Worm (Caenorhabditis elegans) whole organism, L4/young adult: ENCODE data around the gene R193.6.

Experiments used
- W03F9.2 ChIP-seq: fragments of 150-350 bp; optimal IDR thresholded peaks from 2 replicates; lab custom pipeline; 2014; ENCODE audit warnings: missing biosample characterization, missing genetic modification characterization
- dao-5 ChIP-seq: sonication (generic microtip); optimal IDR thresholded peaks from 2 replicates; lab custom pipeline; 2016; ENCODE audit warnings: missing genotype, missing genetic modification characterization, moderate library complexity, missing compliant biosample characterization
- him-1 ChIP-seq: sonication (generic microtip); optimal IDR thresholded peaks from 2 replicates; lab custom pipeline; 2016; ENCODE audit warnings: missing genotype, missing genetic modification reagents, missing genetic modification characterization, missing compliant biosample characterization

R193.6 gene

DNA sequence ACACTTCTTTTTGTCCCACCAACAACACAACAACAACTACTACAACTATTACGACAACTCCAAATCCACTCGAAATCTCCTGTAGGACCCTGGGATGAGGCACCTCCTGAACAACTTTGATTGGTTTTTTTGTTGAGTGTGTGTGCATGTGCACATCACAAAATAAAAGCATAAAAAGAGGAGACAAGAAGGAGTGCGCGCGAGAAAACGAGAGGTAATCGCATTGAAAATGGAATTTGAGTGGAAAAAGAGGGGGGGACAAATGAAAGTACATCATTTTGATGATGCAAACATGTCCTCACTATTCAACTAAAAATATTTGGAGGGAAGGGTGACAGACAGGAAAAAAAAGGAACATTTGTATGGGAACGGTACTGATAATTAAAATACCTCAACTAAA lies 36.9 kb downstream of the R193.6 start:
- TF ChIP-seq W03F9.2 (tag; lab: Kevin White, UChicago) (no peak), dao-5 (tag; lab: Kevin White, UChicago) (no peak), him-1 (tag; lab: Kevin White, UChicago) (no peak)

DNA sequence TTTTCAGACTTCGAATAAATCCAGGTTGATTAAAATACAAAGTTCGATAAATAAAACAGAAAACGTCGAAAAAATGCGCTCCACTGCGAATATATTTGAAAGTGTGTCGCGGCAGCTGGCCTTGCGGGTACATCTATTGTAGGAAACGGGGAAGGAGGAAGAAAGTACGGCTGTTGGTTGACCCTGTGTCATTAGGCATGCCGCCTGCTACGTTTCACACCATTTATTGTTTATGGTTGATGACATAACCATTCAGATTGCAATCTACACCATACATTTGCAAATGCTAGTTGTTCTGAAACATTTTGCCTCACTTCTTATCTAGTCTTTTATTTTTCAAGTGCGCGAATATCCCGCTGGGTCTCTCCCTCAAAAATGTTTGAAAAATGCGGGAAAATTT lies 43.0 kb downstream of the R193.6 start, which contains the start of gene T13G4.4:
TSS of gene T13G4.4 (minus strand) at position 97 of the 400 bp plus-strand sequence.
- TF ChIP-seq dao-5 (tag; lab: Kevin White, UChicago) (no peak), W03F9.2 (tag; lab: Kevin White, UChicago) (no peak), him-1 (tag; lab: Kevin White, UChicago) (no peak)

DNA sequence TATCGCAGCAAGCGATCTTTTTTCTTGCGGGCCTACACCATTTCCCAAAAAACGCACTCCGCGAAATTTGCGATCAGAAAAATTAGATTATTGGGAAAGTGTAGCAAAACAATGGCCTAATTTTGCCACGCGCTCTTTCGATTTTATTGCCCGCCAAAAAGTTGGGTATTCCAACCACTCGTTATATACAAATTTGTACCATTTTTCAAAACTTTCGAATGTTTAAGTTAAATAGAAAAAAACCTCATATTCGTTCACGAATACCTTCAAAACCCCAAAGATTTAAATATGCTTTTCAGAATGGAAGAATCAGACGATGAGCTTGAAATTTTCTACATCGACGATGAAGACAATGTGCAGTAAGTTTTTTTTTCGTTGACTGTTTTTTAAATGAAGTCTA lies 44.3 kb downstream of the R193.6 start, which contains the start of gene T13G4.1:
TSS of gene T13G4.1 (plus strand) at position 301 of the 400 bp plus-strand sequence.
- TF ChIP-seq dao-5 (tag; lab: Kevin White, UChicago) (no peak), W03F9.2 (tag; lab: Kevin White, UChicago) (no peak), him-1 (tag; lab: Kevin White, UChicago) (no peak)
